Worm (Caenorhabditis elegans): Measurements from ENCODE around the gene psf-1.

psf-1 gene

DNA sequence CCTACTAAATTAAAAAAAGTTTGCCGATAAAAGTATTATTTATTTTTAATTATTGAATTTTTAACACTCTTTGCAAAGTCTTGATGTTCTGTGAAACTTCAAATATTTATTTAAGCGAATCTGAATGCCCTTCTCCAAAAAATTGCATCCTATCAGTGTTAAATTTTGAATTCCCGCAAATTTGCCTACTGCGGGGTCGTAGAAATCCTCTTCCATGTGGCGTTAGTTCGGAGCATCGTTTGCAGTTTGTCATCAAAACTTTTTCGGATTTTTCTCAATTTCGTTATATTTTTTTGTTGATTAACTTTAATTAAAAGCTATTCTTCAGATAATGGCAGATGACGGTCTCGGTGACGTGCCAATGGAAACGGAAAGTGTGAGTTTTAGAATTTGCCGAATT, 28.0 kb upstream of the psf-1 start, which contains the start of gene ufd-3:
Gene ufd-3 (plus strand): TSS at position 324 of the 400 bp plus-strand sequence.
- TF ChIP-seq php-3 (GFP tag; IDR thresholded peaks at IDR 0.05) = no peak
- no peak for TF ChIP-seq lir-3 (tag; optimal IDR thresholded peaks at IDR 0.05)
- TF ChIP-seq T26A8.4 (GFP tag; IDR thresholded peaks at IDR 0.05) = 0 out of 2 replicates have a peak, but pooled peaks have one; percentile 57
- peak; percentile 97 for TF ChIP-seq T20F7.1 (GFP tag; optimal IDR thresholded peaks at IDR 0.05)
- TF ChIP-seq duxl-1 (tag; optimal IDR thresholded peaks at IDR 0.05; ENCODE audit: poor library complexity) = peak; percentile 6
- TF ChIP-seq nhr-76 (tag; optimal IDR thresholded peaks at IDR 0.05) = no peak
- TF ChIP-seq dmd-9 (GFP tag; IDR thresholded peaks at IDR 0.05) = peak; percentile 81
- no peak for TF ChIP-seq zip-11 (GFP tag; IDR thresholded peaks at IDR 0.05)
- no peak for TF ChIP-seq ceh-82 (tag; optimal IDR thresholded peaks at IDR 0.05)
- TF ChIP-seq nhr-77 (tag; optimal IDR thresholded peaks at IDR 0.05) = peak; percentile 19
- TF ChIP-seq unc-62 (GFP tag; optimal IDR thresholded peaks at IDR 0.05 in 1 of 2) = peak in 1 of 2 experiments; percentile 89
- TF ChIP-seq unc-62 (tag; optimal IDR thresholded peaks at IDR 0.05) = no peak
- TF ChIP-seq F44E2.7 (GFP tag; IDR thresholded peaks at IDR 0.05) = no peak
- TF ChIP-seq mdt-29 (GFP tag; IDR thresholded peaks at IDR 0.05) = no peak
- TF ChIP-seq dpl-1 (GFP tag; optimal IDR thresholded peaks at IDR 0.05) = peak; percentile 98
- TF ChIP-seq ZK546.5 (tag; optimal IDR thresholded peaks at IDR 0.05) = no peak
- TF ChIP-seq snpc-4 (tag; optimal IDR thresholded peaks at IDR 0.05) = no peak
- TF ChIP-seq ceh-32 (tag; optimal IDR thresholded peaks at IDR 0.05; ENCODE audit: poor library complexity) = no peak
- peak; percentile 51 for TF ChIP-seq nhr-28 (tag; optimal IDR thresholded peaks at IDR 0.05)
- TF ChIP-seq lsy-2 (tag; optimal IDR thresholded peaks at IDR 0.05) = peak; percentile 38 to 92
- no peak for TF ChIP-seq zfp-2 (tag; optimal IDR thresholded peaks at IDR 0.05)
- no peak for TF ChIP-seq egl-43 (GFP tag; IDR thresholded peaks at IDR 0.05)
- TF ChIP-seq madf-5 (GFP tag; IDR thresholded peaks at IDR 0.05) = peak in 1 of 2 experiments; percentile 14; a peak in 1 of 4 replicates
- no peak for TF ChIP-seq mxl-2 (GFP tag; conservative IDR thresholded peaks at IDR 0.05)
- peak; percentile 99 for TF ChIP-seq mes-2 (tag; optimal IDR thresholded peaks at IDR 0.05; ENCODE audit: poor library complexity, severe bottlenecking)
- no peak for TF ChIP-seq D1046.2 (GFP tag; IDR thresholded peaks at IDR 0.05)
- no peak for TF ChIP-seq aly-2 (tag; optimal IDR thresholded peaks at IDR 0.05)
- no peak for TF ChIP-seq pqm-1 (tag; optimal IDR thresholded peaks at IDR 0.05)
- no peak for TF ChIP-seq nhr-25 (tag; optimal IDR thresholded peaks at IDR 0.05; ENCODE audit: borderline replicate concordance, insufficient read depth)
- TF ChIP-seq ama-1 (optimal IDR thresholded peaks at IDR 0.05) = peak; percentile 63
- TF ChIP-seq daf-8 (GFP tag; IDR thresholded peaks at IDR 0.05) = no peak
- TF ChIP-seq zfp-3 (GFP tag; conservative IDR thresholded peaks at IDR 0.05) = 0 out of 2 replicates have a peak, but pooled peaks have one; percentile 52
- TF ChIP-seq hif-1 (tag; optimal IDR thresholded peaks at IDR 0.05) = peak in 1 of 2 experiments; percentile 92
- TF ChIP-seq mep-1 (tag; optimal IDR thresholded peaks at IDR 0.05) = peak; percentile 82
- TF ChIP-seq lin-29 (GFP tag; IDR thresholded peaks at IDR 0.05) = no peak
- TF ChIP-seq nhr-42 (GFP tag; IDR thresholded peaks at IDR 0.05) = no peak
- TF ChIP-seq lin-13 (GFP tag; optimal IDR thresholded peaks at IDR 0.05) = peak; percentile 28
- TF ChIP-seq attf-4 (tag; optimal IDR thresholded peaks at IDR 0.05) = no peak
- no peak for TF ChIP-seq lim-7 (GFP tag; IDR thresholded peaks at IDR 0.05)
- TF ChIP-seq sdz-12 (GFP tag; optimal IDR thresholded peaks at IDR 0.05) = no peak
- no peak for TF ChIP-seq R02D3.7 (tag; optimal IDR thresholded peaks at IDR 0.05)
- no peak for TF ChIP-seq daf-12 (tag; optimal IDR thresholded peaks at IDR 0.05)
- TF ChIP-seq saeg-2 (GFP tag; IDR thresholded peaks at IDR 0.05) = no peak
- TF ChIP-seq F10B5.3 (tag; optimal IDR thresholded peaks at IDR 0.05) = no peak
- no peak for TF ChIP-seq dmd-8 (GFP tag; IDR thresholded peaks at IDR 0.05)
- TF ChIP-seq F49E8.2 (tag; optimal IDR thresholded peaks at IDR 0.05; ENCODE audit: borderline replicate concordance) = peak; percentile 63
- no peak for TF ChIP-seq spr-3 (GFP tag; optimal IDR thresholded peaks at IDR 0.05)
- TF ChIP-seq ctbp-1 (GFP tag; IDR thresholded peaks at IDR 0.05) = 0 out of 2 replicates have a peak, but pooled peaks have one; percentile 31
- TF ChIP-seq F37D6.2 (tag; optimal IDR thresholded peaks at IDR 0.05) = peak; percentile 55
- TF ChIP-seq skn-1 (tag; optimal IDR thresholded peaks at IDR 0.05) = no peak
- peak; percentile 46 for TF ChIP-seq nhr-102 (tag; optimal IDR thresholded peaks at IDR 0.05)
- TF ChIP-seq daf-19 (GFP tag; conservative IDR thresholded peaks at IDR 0.05) = no peak

Data from whole organism, L4 larva.